Worm (Caenorhabditis elegans) whole organism, L4 larva: ENCODE data around the gene ent-7.

Source experiments
- F10B5.3 ChIP-seq: sonication (generic microtip); optimal IDR thresholded peaks from 2 replicates; lab custom pipeline; 2016; ENCODE audit warnings: mild to moderate bottlenecking, missing genetic modification characterization, missing compliant biosample characterization
- T26A8.4 ChIP-seq: fragments of 200-800 bp; sonication (Bioruptor generic); IDR thresholded peaks from 2 replicates; pipeline ENCODE4 v1.3.6; 2022; ENCODE audit warnings: missing genetic modification characterization, missing compliant biosample characterization
- aly-2 ChIP-seq: sonication (generic microtip); optimal IDR thresholded peaks from 2 replicates; lab custom pipeline; 2018; ENCODE audit warnings: missing biosample characterization, missing genetic modification characterization
- ceh-44 ChIP-seq: fragments of 200-800 bp; sonication (Bioruptor generic); IDR thresholded peaks from 2 replicates; pipeline ENCODE4 v1.3.6; 2022; ENCODE audit warnings: missing genetic modification reagents, missing genetic modification characterization, missing compliant biosample characterization
- ceh-82 ChIP-seq: sonication (generic microtip); optimal IDR thresholded peaks from 2 replicates; lab custom pipeline; 2017; ENCODE audit warnings: missing biosample characterization, missing genetic modification characterization
- dmd-6 ChIP-seq: fragments of 200-800 bp; sonication (Bioruptor generic); IDR thresholded peaks from 2 replicates; pipeline ENCODE4 v1.3.6; 2022; ENCODE audit warnings: missing genetic modification reagents, missing genetic modification characterization, missing compliant biosample characterization
- hlh-11 ChIP-seq: fragments of 200-800 bp; sonication (Bioruptor generic); optimal IDR thresholded peaks from 2 replicates; lab custom pipeline; 2018; ENCODE audit warnings: mild to moderate bottlenecking, missing genetic modification characterization, missing compliant biosample characterization
- lim-7 ChIP-seq: fragments of 200-800 bp; sonication (Bioruptor generic); IDR thresholded peaks from 2 replicates; pipeline ENCODE4 v1.3.6; 2022; ENCODE audit warnings: missing genetic modification characterization, missing compliant biosample characterization
- mdl-1 ChIP-seq, 2 experiments: fragments of 150-350 bp in 1 of 2; sonication (generic microtip) in 1 of 2; optimal IDR thresholded peaks; 2 replicates each; lab custom pipeline; 2014 to 2017; ENCODE audit warnings: missing biosample characterization in 2 of 2, missing genetic modification characterization in 2 of 2
- mes-2 ChIP-seq: sonication (generic microtip); optimal IDR thresholded peaks from 2 replicates; lab custom pipeline; 2016; ENCODE audit warnings: missing genotype, mild to moderate bottlenecking, missing genetic modification characterization, missing compliant biosample characterization; ENCODE audit not compliant: poor library complexity, severe bottlenecking
- nhr-25 ChIP-seq: sonication (generic microtip); optimal IDR thresholded peaks from 2 replicates; lab custom pipeline; 2017; ENCODE audit warnings: missing genetic modification characterization, mild to moderate bottlenecking, missing compliant biosample characterization, antibody characterized with exemption, moderate library complexity, borderline replicate concordance; ENCODE audit not compliant: insufficient read depth
- nhr-48 ChIP-seq: sonication (generic microtip); optimal IDR thresholded peaks from 2 replicates; lab custom pipeline; 2016; ENCODE audit warnings: mild to moderate bottlenecking, missing genetic modification characterization, missing compliant biosample characterization
- unc-130 ChIP-seq: sonication (generic microtip); optimal IDR thresholded peaks from 2 replicates; lab custom pipeline; 2016; ENCODE audit warnings: missing genetic modification reagents, missing genetic modification characterization, missing compliant biosample characterization
- unc-62 ChIP-seq, 3 experiments: fragments of 150-350 bp in 1 of 3; sonication (generic microtip); optimal IDR thresholded peaks in 2 of 3; peaks in 1 of 3; 1 replicate in 1 of 3; 2 replicates in 2 of 3; lab custom pipeline; 2014 to 2017; ENCODE audit warnings: missing biosample characterization in 3 of 3, missing genetic modification characterization in 3 of 3, missing genetic modification reagents in 3 of 3, missing genotype in 1 of 3

ce11 chrIV:10047108-10047507, 30.0 kb downstream of the ent-7 start, which contains the start of gene T04B2.3:
- TF ChIP-seq ceh-44 (GFP tag; lab: Robert Waterston, UW) (no peak), dmd-6 (GFP tag; lab: Robert Waterston, UW) (no peak), lim-7 (GFP tag; lab: Robert Waterston, UW) (no peak), ceh-82 (tag; lab: Kevin White, UChicago) (no peak), nhr-25 (tag; lab: Kevin White, UChicago) (no peak), unc-62 (GFP tag; optimal IDR thresholded peaks at IDR 0.05 in 1 of 2; lab: Kevin White, UChicago) (no peak), unc-62 (tag; optimal IDR thresholded peaks at IDR 0.05; lab: Kevin White, UChicago) (no peak), F10B5.3 (tag; lab: Kevin White, UChicago) (no peak), mes-2 (tag; lab: Kevin White, UChicago) (no peak), aly-2 (no peak), T26A8.4 (GFP tag; lab: Robert Waterston, UW) (no peak), unc-130 (GFP tag; lab: Kevin White, UChicago) (no peak), hlh-11 (tag; lab: Kevin White, UChicago) (no peak), nhr-48 (tag; lab: Kevin White, UChicago) (no peak), mdl-1 (tag; optimal IDR thresholded peaks at IDR 0.05; lab: Kevin White, UChicago) (no peak)
